Worm (Caenorhabditis elegans): ENCODE measurements around the gene ssp-33.

The ssp-33 gene

ce11 chrV:14696604-14697307 lies 14.4 kb upstream of the ssp-33 start, which contains the start of gene unc-112 (continued):
- TF ChIP-seq unc-39 (tag; optimal IDR thresholded peaks at IDR 0.05) (no peak), pqm-1 (tag; optimal IDR thresholded peaks at IDR 0.05) (peak; percentile 44), elt-3 (tag; optimal IDR thresholded peaks at IDR 0.05) (no peak), ceh-16 (tag; optimal IDR thresholded peaks at IDR 0.05) (no peak)

DNA sequence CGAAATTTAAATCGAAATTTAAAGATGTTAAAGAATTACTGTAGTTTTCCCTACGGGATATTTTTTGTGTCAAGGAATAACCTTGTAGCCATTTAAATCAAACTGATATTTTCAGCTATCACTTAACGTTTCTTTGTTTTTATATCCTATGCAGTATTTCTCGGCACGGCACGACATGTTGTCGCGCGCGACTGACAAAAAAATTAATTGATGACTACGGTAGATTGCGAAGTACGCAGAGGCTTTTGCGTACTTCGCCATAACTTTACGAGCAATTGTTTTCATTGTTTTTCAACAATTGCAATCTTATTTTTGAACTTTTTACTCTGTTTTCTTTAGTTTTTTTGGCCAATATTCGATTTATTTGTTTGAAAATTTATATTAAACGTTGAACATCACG lies 13.2 kb upstream of the ssp-33 start:
- TF ChIP-seq lin-15B (tag; optimal IDR thresholded peaks at IDR 0.05) = no peak
- no peak for TF ChIP-seq ceh-82 (tag; optimal IDR thresholded peaks at IDR 0.05)

- TF ChIP-seq R02D3.7 (tag; optimal IDR thresholded peaks at IDR 0.05) = no peak
- TF ChIP-seq pha-4 (tag; optimal IDR thresholded peaks at IDR 0.05) = no peak
- TF ChIP-seq ztf-11 (tag; optimal IDR thresholded peaks at IDR 0.05) = no peak
- no peak for TF ChIP-seq zag-1 (tag; optimal IDR thresholded peaks at IDR 0.05)
- TF ChIP-seq ceh-16 (tag; optimal IDR thresholded peaks at IDR 0.05) = no peak
- no peak for TF ChIP-seq elt-1 (tag; optimal IDR thresholded peaks at IDR 0.05)
- no peak for TF ChIP-seq skn-1 (tag; optimal IDR thresholded peaks at IDR 0.05)
- TF ChIP-seq fkh-10 (GFP tag; optimal IDR thresholded peaks at IDR 0.05) = no peak
- no peak for TF ChIP-seq daf-12 (tag; optimal IDR thresholded peaks at IDR 0.05)
- no peak for TF ChIP-seq tbx-2 (tag; optimal IDR thresholded peaks at IDR 0.05)
- TF ChIP-seq ztf-4 (tag; optimal IDR thresholded peaks at IDR 0.05) = no peak
- no peak for TF ChIP-seq pqm-1 (tag; optimal IDR thresholded peaks at IDR 0.05)
- no peak for TF ChIP-seq elt-3 (tag; optimal IDR thresholded peaks at IDR 0.05)
- TF ChIP-seq ceh-9 (tag; optimal IDR thresholded peaks at IDR 0.05) = no peak
- TF ChIP-seq egl-5 (tag; optimal IDR thresholded peaks at IDR 0.05) = no peak
- TF ChIP-seq nhr-237 (tag; optimal IDR thresholded peaks at IDR 0.05) = no peak
- no peak for TF ChIP-seq nfya-1 (tag; optimal IDR thresholded peaks at IDR 0.05; ENCODE audit: insufficient read depth)
- no peak for TF ChIP-seq unc-39 (tag; optimal IDR thresholded peaks at IDR 0.05)
- TF ChIP-seq lsy-12 (tag; optimal IDR thresholded peaks at IDR 0.05) = no peak
Observed at ce11 chrV:14698666-14699065, 12.5 kb upstream of the ssp-33 start, which contains the start of gene set-5. Gene set-5, plus strand, starts transcription at chrV:14698966.

DNA sequence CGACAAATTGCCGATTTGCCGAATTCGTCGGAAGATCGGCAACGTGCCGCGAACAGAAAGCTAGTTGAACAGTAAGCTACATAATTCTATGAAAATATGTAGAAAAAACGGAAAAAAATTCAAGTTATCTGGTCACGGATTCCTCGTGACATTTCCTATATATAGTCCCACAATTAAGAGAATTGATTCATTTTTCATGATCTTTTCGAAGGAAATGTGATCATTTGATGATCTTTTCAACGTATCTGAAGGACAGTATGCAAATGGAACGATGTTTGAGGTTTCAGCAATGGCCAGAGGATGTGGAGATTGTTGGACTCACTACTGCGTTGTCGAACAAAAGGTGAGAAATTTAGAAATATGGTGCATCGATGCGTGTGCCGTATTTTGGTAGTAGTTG lies 3.2 kb upstream of the ssp-33 start, which contains the start of gene R08A2.9:
R08A2.9 (plus strand) TSS at position 301 of the 400 bp plus-strand sequence.
- TF ChIP-seq fkh-2 (tag; optimal IDR thresholded peaks at IDR 0.05) (no peak), mml-1 (tag; optimal IDR thresholded peaks at IDR 0.05) (no peak), pha-4 (tag; optimal IDR thresholded peaks at IDR 0.05) (no peak), ztf-11 (tag; optimal IDR thresholded peaks at IDR 0.05) (no peak), lin-15B (tag; optimal IDR thresholded peaks at IDR 0.05) (no peak), nhr-25 (tag; optimal IDR thresholded peaks at IDR 0.05) (no peak), unc-39 (tag; optimal IDR thresholded peaks at IDR 0.05) (no peak), nhr-43 (tag; optimal IDR thresholded peaks at IDR 0.05; ENCODE audit: poor library complexity, severe bottlenecking) (no peak), elt-3 (tag; optimal IDR thresholded peaks at IDR 0.05) (no peak)

DNA sequence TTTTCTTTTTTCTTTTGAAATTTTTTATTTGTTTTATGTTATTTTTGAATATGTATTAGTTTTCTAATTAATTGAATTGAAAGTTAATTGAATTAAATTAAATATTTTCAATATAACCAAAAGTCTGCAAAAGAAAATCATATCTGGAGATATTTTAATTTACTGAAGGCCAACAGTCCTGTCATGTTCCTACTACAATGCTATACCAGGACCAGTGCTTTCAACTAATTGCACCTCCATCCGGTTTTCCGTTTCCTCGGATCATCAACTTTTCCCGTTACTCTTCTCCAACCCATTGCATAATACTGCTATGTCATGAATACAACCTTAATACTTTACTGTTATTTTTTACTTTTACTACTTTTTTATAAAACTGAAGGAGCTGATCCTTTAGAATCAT lies 1.1 kb downstream of the ssp-33 start, which contains the start of gene R08A2.5:
R08A2.5 (plus strand) TSS at position 301 of the 400 bp plus-strand sequence.
- TF ChIP-seq nhr-11 (tag; optimal IDR thresholded peaks at IDR 0.05) (no peak), ceh-28 (tag; optimal IDR thresholded peaks at IDR 0.05) (no peak), fkh-2 (tag; optimal IDR thresholded peaks at IDR 0.05) (no peak), aly-2 (tag; optimal IDR thresholded peaks at IDR 0.05) (no peak), nhr-67 (tag; optimal IDR thresholded peaks at IDR 0.05) (no peak)

DNA sequence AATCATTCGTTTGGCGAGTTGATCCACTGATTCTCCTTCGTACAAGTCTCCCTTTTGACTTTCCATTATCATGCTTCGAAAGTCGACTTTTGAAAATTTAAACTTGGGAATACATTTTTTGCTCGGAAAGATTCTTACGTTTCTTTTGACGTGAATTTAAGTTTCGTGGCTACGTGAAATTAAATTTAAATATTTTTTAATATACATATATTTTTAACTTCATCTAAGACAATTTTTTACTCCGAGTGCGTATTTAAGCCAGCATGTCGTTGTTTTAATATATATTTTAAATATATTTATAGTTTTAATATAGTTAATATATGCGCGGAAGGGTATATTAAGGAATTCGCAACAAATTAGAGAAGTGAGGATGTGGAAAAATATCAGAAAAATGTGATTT lies 4.4 kb downstream of the ssp-33 start, which contains the start of gene R08A2.2:
R08A2.2 (minus strand) TSS at position 101 of the 400 bp plus-strand sequence.
- TF ChIP-seq pqm-1 (tag; optimal IDR thresholded peaks at IDR 0.05) = no peak
- TF ChIP-seq nhr-12 (tag; optimal IDR thresholded peaks at IDR 0.05) = no peak
- TF ChIP-seq nhr-67 (tag; optimal IDR thresholded peaks at IDR 0.05) = no peak
- no peak for TF ChIP-seq sea-2 (GFP tag; optimal IDR thresholded peaks at IDR 0.05)
- no peak for TF ChIP-seq ztf-11 (tag; optimal IDR thresholded peaks at IDR 0.05)
- no peak for TF ChIP-seq elt-1 (tag; optimal IDR thresholded peaks at IDR 0.05)
- no peak for TF ChIP-seq eor-1 (tag; optimal IDR thresholded peaks at IDR 0.05)
- TF ChIP-seq lin-15B (tag; optimal IDR thresholded peaks at IDR 0.05) = no peak
- TF ChIP-seq nfya-1 (tag; optimal IDR thresholded peaks at IDR 0.05; ENCODE audit: insufficient read depth) = no peak
- no peak for TF ChIP-seq ceh-9 (tag; optimal IDR thresholded peaks at IDR 0.05)
